Fruit fly (Drosophila melanogaster) whole organism, embryonic: ENCODE data around the gene CG14362.

Experiments used
- ATbp ChIP-seq: fragments of 200-800 bp; sonication (Bioruptor generic); optimal IDR thresholded peaks from 2 replicates; lab custom pipeline; 2017; ENCODE audit warnings: missing biosample characterization, mild to moderate bottlenecking, missing genetic modification characterization, missing genetic modification reagents
- Blimp-1 ChIP-seq: fragments of 200-800 bp; sonication (Bioruptor generic); optimal IDR thresholded peaks from 3 replicates; lab custom pipeline; 2018; ENCODE audit warnings: missing biosample characterization, missing genetic modification characterization, mild to moderate bottlenecking, moderate library complexity, missing genetic modification reagents
- CG10431 ChIP-seq: fragments of 200-800 bp; sonication (Bioruptor generic); optimal IDR thresholded peaks from 3 replicates; lab custom pipeline; 2018; ENCODE audit warnings: missing biosample characterization, mild to moderate bottlenecking, missing genetic modification characterization
- CG15601 ChIP-seq: fragments of 200-800 bp; sonication (Bioruptor generic); optimal IDR thresholded peaks from 3 replicates; lab custom pipeline; 2019; ENCODE audit warnings: missing biosample characterization, mild to moderate bottlenecking, missing genetic modification characterization, moderate library complexity
- CG16863 ChIP-seq: fragments of 200-800 bp; sonication (Bioruptor generic); optimal IDR thresholded peaks from 3 replicates; lab custom pipeline; 2016; ENCODE audit warnings: missing biosample characterization, missing genetic modification characterization
- CG1792 ChIP-seq: fragments of 200-800 bp; sonication (Bioruptor generic); optimal IDR thresholded peaks from 2 replicates; lab custom pipeline; 2016; ENCODE audit warnings: missing biosample characterization, missing genetic modification characterization
- CG2129 ChIP-seq: fragments of 200-800 bp; sonication (Bioruptor generic); IDR thresholded peaks from 2 replicates; pipeline ENCODE4 v1.3.6; 2022; ENCODE audit warnings: missing biosample characterization, missing genetic modification characterization; ENCODE audit not compliant: partially characterized antibody
- CG2199 ChIP-seq: fragments of 200-800 bp; sonication (Bioruptor generic); IDR thresholded peaks from 3 replicates; pipeline ENCODE4 v1.3.6; 2022; ENCODE audit warnings: missing biosample characterization, missing genetic modification characterization
- CG30403 ChIP-seq: fragments of 200-800 bp; sonication (Bioruptor generic); optimal IDR thresholded peaks from 3 replicates; lab custom pipeline; 2016; ENCODE audit warnings: missing biosample characterization, missing genetic modification characterization
- CG31441 ChIP-seq: fragments of 200-800 bp; sonication (Bioruptor generic); IDR thresholded peaks from 2 replicates; pipeline ENCODE4 v1.3.6; 2022; ENCODE audit warnings: missing biosample characterization, missing genetic modification characterization
- CG3995 ChIP-seq: fragments of 200-800 bp; sonication (Bioruptor generic); optimal IDR thresholded peaks from 3 replicates; lab custom pipeline; 2016; ENCODE audit warnings: missing biosample characterization, missing genetic modification characterization
- CG7745 ChIP-seq: fragments of 200-800 bp; sonication (Bioruptor generic); optimal IDR thresholded peaks from 2 replicates; lab custom pipeline; 2018; ENCODE audit warnings: missing biosample characterization, mild to moderate bottlenecking, missing genetic modification characterization, moderate library complexity
- CG8478 ChIP-seq: fragments of >200 bp; optimal IDR thresholded peaks from 2 replicates; lab custom pipeline; 2018
- D19A ChIP-seq: fragments of 200-800 bp; optimal IDR thresholded peaks from 3 replicates; lab custom pipeline; 2019; ENCODE audit warnings: missing biosample characterization, mild to moderate bottlenecking, missing genetic modification characterization, moderate library complexity
- D19B ChIP-seq: fragments of 200-800 bp; sonication (Bioruptor generic); optimal IDR thresholded peaks from 2 replicates; lab custom pipeline; 2017; ENCODE audit warnings: missing biosample characterization, mild to moderate bottlenecking, missing genetic modification characterization
- Deaf1 ChIP-seq: fragments of 200-800 bp; optimal IDR thresholded peaks from 3 replicates; lab custom pipeline; 2019; ENCODE audit warnings: missing biosample characterization, mild to moderate bottlenecking, missing genetic modification characterization, moderate library complexity
- Drgx ChIP-seq: fragments of 200-800 bp; sonication (Bioruptor generic); IDR thresholded peaks from 2 replicates; pipeline ENCODE4 v1.3.6; 2022; ENCODE audit warnings: missing biosample characterization, missing genetic modification characterization
- HLH3B ChIP-seq: fragments of 200-800 bp; sonication (Bioruptor generic); IDR thresholded peaks from 2 replicates; pipeline ENCODE4 v1.3.6; 2022; ENCODE audit warnings: missing biosample characterization, missing genetic modification characterization
- HmgD ChIP-seq: fragments of 200-800 bp; sonication (Bioruptor generic); optimal IDR thresholded peaks from 3 replicates; lab custom pipeline; 2016; ENCODE audit warnings: missing biosample characterization, missing genetic modification characterization
- Lpt ChIP-seq: fragments of >200 bp; optimal IDR thresholded peaks from 2 replicates; lab custom pipeline; 2018; ENCODE audit warnings: missing biosample characterization, missing genetic modification characterization
- Med ChIP-seq: fragments of 200-800 bp; sonication (Bioruptor generic); peaks from one replicate; lab custom pipeline; 2016; ENCODE audit warnings: missing biosample characterization, missing genetic modification characterization, mild to moderate bottlenecking, inconsistent platforms, moderate library complexity
- Opbp ChIP-seq: fragments of 200-800 bp; sonication (Bioruptor generic); IDR thresholded peaks from 3 replicates; pipeline ENCODE4 v1.3.6; 2022; ENCODE audit warnings: missing biosample characterization, missing genetic modification characterization; ENCODE audit not compliant: partially characterized antibody
- Spps ChIP-seq: fragments of 200-800 bp; sonication (Bioruptor generic); optimal IDR thresholded peaks from 2 replicates; lab custom pipeline; 2018; ENCODE audit warnings: missing biosample characterization, mild to moderate bottlenecking, missing genetic modification characterization
- TFAM ChIP-seq: fragments of 200-800 bp; sonication (Bioruptor generic); optimal IDR thresholded peaks from 2 replicates; lab custom pipeline; 2017; ENCODE audit warnings: missing biosample characterization, missing genetic modification characterization, inconsistent platforms
- abd-A ChIP-seq: fragments of 200-800 bp; sonication (Bioruptor generic); optimal IDR thresholded peaks from 3 replicates; lab custom pipeline; 2019; ENCODE audit warnings: missing biosample characterization, mild to moderate bottlenecking, missing genetic modification characterization, moderate library complexity
- bsh ChIP-seq, 2 experiments: fragments of 200-800 bp; sonication (Bioruptor generic); optimal IDR thresholded peaks; 2 replicates each; lab custom pipeline; 2017 to 2018; ENCODE audit warnings: mild to moderate bottlenecking in 2 of 2, missing biosample characterization in 2 of 2, missing genetic modification characterization in 2 of 2, moderate library complexity in 1 of 2
- cg ChIP-seq: fragments of 200-800 bp; sonication (Bioruptor generic); optimal IDR thresholded peaks from 3 replicates; lab custom pipeline; 2019; ENCODE audit warnings: missing biosample characterization, mild to moderate bottlenecking, missing genetic modification characterization, moderate library complexity
- croc ChIP-seq: fragments of 200-800 bp; sonication (Bioruptor generic); conservative IDR thresholded peaks from 3 replicates; pipeline ENCODE4 v1.3.6; 2022; ENCODE audit warnings: missing biosample characterization, missing genetic modification characterization
- eve ChIP-seq, 2 experiments: fragments of >200 bp; optimal IDR thresholded peaks; 2 replicates each; lab custom pipeline; 2017; ENCODE audit warnings: missing biosample characterization in 2 of 2, missing genetic modification characterization in 2 of 2
- gcm2 ChIP-seq: fragments of 200-800 bp; sonication (Bioruptor generic); optimal IDR thresholded peaks from 2 replicates; lab custom pipeline; 2016; ENCODE audit warnings: missing biosample characterization, missing genetic modification characterization
- gem ChIP-seq: fragments of 200-800 bp; sonication (Bioruptor generic); optimal IDR thresholded peaks from 2 replicates; lab custom pipeline; 2019; ENCODE audit warnings: missing biosample characterization, mild to moderate bottlenecking, missing genetic modification characterization, moderate library complexity
- gsb-n ChIP-seq: fragments of 200-800 bp; sonication (Bioruptor generic); optimal IDR thresholded peaks from 3 replicates; lab custom pipeline; 2018; ENCODE audit warnings: missing biosample characterization, mild to moderate bottlenecking, missing genetic modification characterization
- kni ChIP-seq: fragments of 200-800 bp; sonication (Bioruptor generic); optimal IDR thresholded peaks from 3 replicates; lab custom pipeline; 2017; ENCODE audit warnings: mild to moderate bottlenecking, missing biosample characterization, missing genetic modification reagents, missing genetic modification characterization
- lola ChIP-seq, 3 experiments: fragments of >200 bp in 2 of 3; fragments of 200-800 bp in 1 of 3; sonication (Bioruptor generic) in 1 of 3; optimal IDR thresholded peaks; 2 replicates each; lab custom pipeline; 2017 to 2019; ENCODE audit warnings: missing biosample characterization in 3 of 3, missing genetic modification characterization in 3 of 3, mild to moderate bottlenecking in 1 of 3, moderate library complexity in 1 of 3
- nom ChIP-seq: fragments of 200-800 bp; sonication (Bioruptor generic); optimal IDR thresholded peaks from 2 replicates; lab custom pipeline; 2017; ENCODE audit warnings: missing biosample characterization, missing genetic modification characterization, mild to moderate bottlenecking, moderate library complexity, missing genetic modification reagents
- pan ChIP-seq, 4 experiments: fragments of >200 bp in 3 of 4; fragments of 200-800 bp in 1 of 4; sonication (Bioruptor generic) in 1 of 4; optimal IDR thresholded peaks in 3 of 4; IDR thresholded peaks in 1 of 4; 2 replicates each; pipeline versions ENCODE4 v1.3.6 to Lab custom; 2017 to 2022; ENCODE audit warnings: missing biosample characterization in 2 of 4, missing genetic modification characterization in 2 of 4, mixed read lengths in 1 of 4
- pros ChIP-seq: fragments of 200-800 bp; sonication (Bioruptor generic); optimal IDR thresholded peaks from 3 replicates; lab custom pipeline; 2019; ENCODE audit warnings: missing biosample characterization, mild to moderate bottlenecking, missing genetic modification characterization, moderate library complexity
- sens ChIP-seq: fragments of 200-800 bp; sonication (Bioruptor generic); peaks from one replicate; lab custom pipeline; 2016; ENCODE audit warnings: missing biosample characterization, missing genetic modification characterization
- slbo ChIP-seq: fragments of 200-800 bp; sonication (Bioruptor generic); IDR thresholded peaks from 2 replicates; pipeline ENCODE4 v1.3.6; 2022; ENCODE audit warnings: missing biosample characterization, missing genetic modification characterization
- sqz ChIP-seq: fragments of 200-800 bp; sonication (Bioruptor generic); optimal IDR thresholded peaks from 3 replicates; lab custom pipeline; 2018; ENCODE audit warnings: missing biosample characterization, mild to moderate bottlenecking, missing genetic modification characterization
- trh ChIP-seq: fragments of 200-800 bp; sonication (Bioruptor generic); optimal IDR thresholded peaks from 2 replicates; lab custom pipeline; 2016; ENCODE audit warnings: missing biosample characterization, missing genetic modification characterization
- tx ChIP-seq: fragments of 200-800 bp; sonication (Bioruptor generic); optimal IDR thresholded peaks from 2 replicates; lab custom pipeline; 2016; ENCODE audit warnings: missing biosample characterization, missing genetic modification characterization
- vvl ChIP-seq: fragments of 200-800 bp; sonication (Bioruptor generic); IDR thresholded peaks from 2 replicates; pipeline ENCODE4 v1.3.6; 2022; ENCODE audit warnings: missing biosample characterization, missing genetic modification characterization

CG14362 gene

DNA sequence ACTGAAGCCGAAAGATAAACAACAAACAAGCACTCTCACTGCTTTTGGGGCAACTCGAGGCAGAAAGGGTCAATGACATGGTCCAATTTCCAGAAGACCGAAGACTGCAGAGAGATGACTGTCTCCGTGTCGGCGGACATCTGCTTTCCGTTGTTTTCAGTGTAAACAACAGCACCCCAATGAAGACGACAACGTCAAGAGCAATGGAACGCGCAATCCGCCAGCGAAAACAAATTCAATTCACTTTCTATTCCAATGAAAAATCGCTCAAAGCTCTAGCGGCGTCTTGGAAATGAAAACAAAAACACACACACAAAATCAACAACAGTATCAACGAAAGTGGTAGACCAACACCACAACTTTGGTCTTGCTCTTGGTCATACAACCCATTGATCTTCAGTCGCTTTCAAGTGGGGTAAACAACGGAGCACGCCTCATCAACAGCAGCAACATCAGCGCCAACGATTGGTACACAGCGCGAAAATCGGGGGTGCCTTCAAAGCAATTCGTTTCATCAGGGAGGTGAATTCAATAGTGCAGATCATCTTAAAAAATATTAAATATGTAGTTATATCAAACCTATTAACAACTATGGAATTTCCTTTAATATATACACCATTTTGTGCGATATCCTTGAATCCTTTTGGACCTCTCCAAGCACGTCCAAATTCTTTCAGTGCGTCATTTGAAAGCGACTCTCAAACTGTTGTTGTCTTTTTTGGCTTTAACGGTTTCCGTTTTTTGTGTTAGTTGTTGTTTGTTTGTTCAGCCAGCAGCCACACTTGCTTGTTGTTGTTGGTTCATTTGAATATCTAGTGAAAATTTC, 37.6 kb downstream of the CG14362 start (continued):
- peak; percentile 17 for TF ChIP-seq Spps (tag; lab: Kevin White, UChicago)
- TF ChIP-seq D19A (tag; lab: Kevin White, UChicago) = peak; percentile 57
- TF ChIP-seq pan (optimal IDR thresholded peaks at IDR 0.05; lab: Kevin White, UChicago) = no peak
- TF ChIP-seq pan (GFP tag; optimal IDR thresholded peaks at IDR 0.05 in 1 of 2, IDR thresholded peaks at IDR 0.05 in 1 of 2) = peak in 1 of 2 experiments; percentile 47
- peak; percentile 83 for TF ChIP-seq croc
- no peak for TF ChIP-seq Deaf1 (tag; lab: Kevin White, UChicago)
- TF ChIP-seq CG3995 (GFP tag; lab: Kevin White, UChicago) = peak; percentile 0
- TF ChIP-seq slbo (GFP tag; lab: Robert Waterston, UW) = peak; percentile 13; the same call in 1 of the 2 replicates

- peak; percentile 64 for TF ChIP-seq kni
- no peak for TF ChIP-seq gcm2 (GFP tag; lab: Kevin White, UChicago)
- TF ChIP-seq CG2199 (GFP tag; lab: Robert Waterston, UW) = peak; percentile 53; the same call in 1 of the 3 replicates
- TF ChIP-seq nom (GFP tag; lab: Kevin White, UChicago) = peak; percentile 65
- TF ChIP-seq CG2129 (GFP tag; lab: Robert Waterston, UW) = no peak
- TF ChIP-seq Blimp-1 (GFP tag; lab: Kevin White, UChicago) = peak; percentile 10
- peak; percentile 66 for TF ChIP-seq pros (GFP tag; lab: Kevin White, UChicago)
- TF ChIP-seq HmgD (GFP tag; lab: Kevin White, UChicago) = no peak
- peak; percentile 84 for TF ChIP-seq cg (GFP tag; lab: Kevin White, UChicago)
- TF ChIP-seq abd-A (tag; lab: Kevin White, UChicago) = peak; percentile 24
- peak; percentile 22 for TF ChIP-seq sqz
- TF ChIP-seq, all 482 proteins: peak for 8
These were observed 38.9 kb downstream of the CG14362 start for dm6 chr3R:13816375-13816711.

- TF ChIP-seq Med (GFP tag; lab: Kevin White, UChicago) (peak; percentile 54), sqz (no peak), CG30403 (peak; percentile 12), lola (GFP tag; optimal IDR thresholded peaks at IDR 0.05; lab: Kevin White, UChicago) (peak in 1 of 3 experiments; percentile 12), CG16863 (GFP tag; lab: Kevin White, UChicago) (no peak), CG15601 (no peak), bsh (GFP tag; optimal IDR thresholded peaks at IDR 0.05; lab: Kevin White, UChicago) (peak in 1 of 2 experiments; percentile 32), croc (no peak), CG1792 (GFP tag; lab: Kevin White, UChicago) (no peak), sens (peak; percentile 64), CG31441 (GFP tag; lab: Robert Waterston, UW) (peak; percentile 42; the same call in 1 of the 2 replicates), eve (GFP tag; optimal IDR thresholded peaks at IDR 0.05; lab: Kevin White, UChicago) (peak in 1 of 2 experiments; percentile 51), HLH3B (GFP tag; lab: Robert Waterston, UW) (no peak), CG8478 (no peak), CG10431 (GFP tag; lab: Kevin White, UChicago) (no peak), tx (no peak), trh (GFP tag; lab: Kevin White, UChicago) (no peak), Opbp (GFP tag; lab: Robert Waterston, UW) (no peak), D19B (peak; percentile 10), nom (GFP tag; lab: Kevin White, UChicago) (no peak), Lpt (GFP tag; lab: Kevin White, UChicago) (no peak), gem (tag; lab: Kevin White, UChicago) (peak; percentile 32), vvl (GFP tag; lab: Robert Waterston, UW) (peak; percentile 16; the same call in 1 of the 2 replicates), ATbp (no peak), CG7745 (tag; lab: Kevin White, UChicago) (no peak), gsb-n (tag; lab: Kevin White, UChicago) (no peak), Drgx (no peak), TFAM (GFP tag; lab: Kevin White, UChicago) (no peak)
These were observed 39.5 kb downstream of the CG14362 start for dm6 chr3R:13815566-13816374.
